Worm (Caenorhabditis elegans) whole organism, L4 larva: ENCODE data around the gene enpp-1.
A peak's percentile ranks its signal among the peaks of the same experiment; 100 is the strongest.
"Not testable (repeated sequence)": the region's sequence is repeated elsewhere in the genome, so short reads cannot be mapped to it uniquely, and the experiment has no call there.

Experiments
- F44E2.7 ChIP-seq: fragments of 200-800 bp; sonication (Bioruptor generic); IDR thresholded peaks from 2 replicates; pipeline ENCODE4 v2.1.2; 2022; ENCODE audit warnings: missing genetic modification characterization, missing compliant biosample characterization
- F49E8.2 ChIP-seq: sonication (generic microtip); optimal IDR thresholded peaks from 2 replicates; lab custom pipeline; 2016; ENCODE audit warnings: missing compliant biosample characterization, mild to moderate bottlenecking, missing genetic modification characterization, borderline replicate concordance
- R02D3.7 ChIP-seq: fragments of 150-350 bp; sonication (generic microtip); optimal IDR thresholded peaks from 3 replicates; lab custom pipeline; 2014; ENCODE audit warnings: missing biosample characterization, missing genetic modification characterization
- Y105C5A.15 ChIP-seq: fragments of 200-800 bp; sonication (Bioruptor generic); IDR thresholded peaks from 2 replicates; pipeline ENCODE4 v1.3.6; 2022; ENCODE audit warnings: missing genetic modification characterization, missing compliant biosample characterization
- Y75B8A.6 ChIP-seq: fragments of 200-800 bp; sonication (Bioruptor generic); IDR thresholded peaks from 2 replicates; pipeline ENCODE4 v1.3.6; 2022; ENCODE audit warnings: missing genetic modification reagents, missing genetic modification characterization, missing compliant biosample characterization
- ZK337.2 ChIP-seq: fragments of 200-800 bp; sonication (Bioruptor generic); IDR thresholded peaks from 2 replicates; pipeline ENCODE4 v1.3.6; 2022; ENCODE audit warnings: missing genetic modification reagents, missing genetic modification characterization, missing compliant biosample characterization
- aha-1 ChIP-seq: fragments of 150-350 bp; peaks from one replicate; lab custom pipeline; 2014; ENCODE audit warnings: missing biosample characterization, missing genetic modification characterization
- ceh-32 ChIP-seq: sonication (generic microtip); optimal IDR thresholded peaks from 2 replicates; lab custom pipeline; 2016; ENCODE audit warnings: mild to moderate bottlenecking, missing genetic modification characterization, missing compliant biosample characterization; ENCODE audit not compliant: poor library complexity
- ces-1 ChIP-seq: fragments of 150-350 bp; sonication (generic microtip); optimal IDR thresholded peaks from 4 replicates; lab custom pipeline; 2014; ENCODE audit warnings: missing biosample characterization, missing genetic modification reagents, missing genetic modification characterization
- daf-12 ChIP-seq: fragments of 150-350 bp; optimal IDR thresholded peaks from 2 replicates; lab custom pipeline; 2014; ENCODE audit warnings: missing biosample characterization, missing genetic modification reagents, missing genetic modification characterization
- daf-8 ChIP-seq: fragments of 200-800 bp; sonication (Bioruptor generic); IDR thresholded peaks from 2 replicates; pipeline ENCODE4 v1.3.6; 2022; ENCODE audit warnings: missing genetic modification characterization, missing compliant biosample characterization
- dmd-6 ChIP-seq: fragments of 200-800 bp; sonication (Bioruptor generic); IDR thresholded peaks from 2 replicates; pipeline ENCODE4 v1.3.6; 2022; ENCODE audit warnings: missing genetic modification reagents, missing genetic modification characterization, missing compliant biosample characterization
- dmd-9 ChIP-seq: fragments of 200-800 bp; sonication (Bioruptor generic); IDR thresholded peaks from 2 replicates; pipeline ENCODE4 v1.3.6; 2022; ENCODE audit warnings: missing genetic modification reagents, missing genetic modification characterization, missing compliant biosample characterization
- dpl-1 ChIP-seq: fragments of 150-350 bp; optimal IDR thresholded peaks from 2 replicates; lab custom pipeline; 2014; ENCODE audit warnings: missing biosample characterization, missing genetic modification reagents, missing genetic modification characterization
- dve-1 ChIP-seq: sonication (generic microtip); optimal IDR thresholded peaks from 2 replicates; lab custom pipeline; 2017; ENCODE audit warnings: antibody characterized with exemption, mild to moderate bottlenecking, missing genetic modification characterization, missing compliant biosample characterization; ENCODE audit not compliant: insufficient read depth
- egl-43 ChIP-seq: fragments of 200-800 bp; sonication (Bioruptor generic); IDR thresholded peaks from 2 replicates; pipeline ENCODE4 v1.3.6; 2022; ENCODE audit warnings: missing genetic modification reagents, missing genetic modification characterization, missing compliant biosample characterization
- gei-8 ChIP-seq: fragments of 200-800 bp; sonication (Bioruptor generic); optimal IDR thresholded peaks from 2 replicates; lab custom pipeline; 2018; ENCODE audit warnings: mild to moderate bottlenecking, missing genetic modification characterization, missing compliant biosample characterization
- hlh-11 ChIP-seq: fragments of 200-800 bp; sonication (Bioruptor generic); optimal IDR thresholded peaks from 2 replicates; lab custom pipeline; 2018; ENCODE audit warnings: mild to moderate bottlenecking, missing genetic modification characterization, missing compliant biosample characterization
- jun-1 ChIP-seq: fragments of 150-350 bp; optimal IDR thresholded peaks from 2 replicates; lab custom pipeline; 2014; ENCODE audit warnings: missing biosample characterization, missing genetic modification reagents, missing genetic modification characterization
- lin-1 ChIP-seq: fragments of 200-800 bp; sonication (Bioruptor generic); IDR thresholded peaks from 2 replicates; pipeline ENCODE4 v1.3.6; 2022; ENCODE audit warnings: missing genetic modification reagents, missing genetic modification characterization, missing compliant biosample characterization
- lin-29 ChIP-seq: fragments of 200-800 bp; sonication (Bioruptor generic); IDR thresholded peaks from 2 replicates; pipeline ENCODE4 v1.3.6; 2022; ENCODE audit warnings: missing genetic modification reagents, missing genetic modification characterization, missing compliant biosample characterization
- lin-39 ChIP-seq: fragments of 150-350 bp; optimal IDR thresholded peaks from 2 replicates; lab custom pipeline; 2014; ENCODE audit warnings: missing biosample characterization, missing genetic modification reagents, missing genetic modification characterization
- mdt-29 ChIP-seq: fragments of 200-800 bp; sonication (Bioruptor generic); IDR thresholded peaks from 2 replicates; pipeline ENCODE4 v1.3.6; 2022; ENCODE audit warnings: missing genetic modification reagents, missing genetic modification characterization, missing compliant biosample characterization
- mes-2 ChIP-seq: sonication (generic microtip); optimal IDR thresholded peaks from 2 replicates; lab custom pipeline; 2016; ENCODE audit warnings: missing genotype, mild to moderate bottlenecking, missing genetic modification characterization, missing compliant biosample characterization; ENCODE audit not compliant: poor library complexity, severe bottlenecking
- nhr-237 ChIP-seq: sonication (generic microtip); optimal IDR thresholded peaks from 2 replicates; lab custom pipeline; 2017; ENCODE audit warnings: missing biosample characterization, missing genetic modification characterization
- nhr-25 ChIP-seq: sonication (generic microtip); optimal IDR thresholded peaks from 2 replicates; lab custom pipeline; 2017; ENCODE audit warnings: missing genetic modification characterization, mild to moderate bottlenecking, missing compliant biosample characterization, antibody characterized with exemption, moderate library complexity, borderline replicate concordance; ENCODE audit not compliant: insufficient read depth
- nhr-42 ChIP-seq: fragments of 200-800 bp; sonication (Bioruptor generic); IDR thresholded peaks from 2 replicates; pipeline ENCODE4 v1.3.6; 2022; ENCODE audit warnings: missing genetic modification characterization, missing compliant biosample characterization
- nhr-6 ChIP-seq: fragments of 150-350 bp; optimal IDR thresholded peaks from 2 replicates; lab custom pipeline; 2014; ENCODE audit warnings: missing biosample characterization, missing genetic modification characterization
- pha-4 ChIP-seq, 2 experiments: fragments of 150-350 bp in 1 of 2; fragments of 200-800 bp in 1 of 2; sonication (Bioruptor generic) in 1 of 2; IDR thresholded peaks in 1 of 2; optimal IDR thresholded peaks in 1 of 2; 2 replicates each; pipeline versions ENCODE4 v1.3.6 to Lab custom; 2014 to 2022; ENCODE audit warnings: missing genetic modification characterization in 2 of 2, missing genetic modification reagents in 2 of 2, missing biosample characterization in 1 of 2, missing compliant biosample characterization in 1 of 2
- sdz-12 ChIP-seq: fragments of 200-800 bp; sonication (Bioruptor generic); optimal IDR thresholded peaks from 2 replicates; lab custom pipeline; 2018; ENCODE audit warnings: mild to moderate bottlenecking, missing genetic modification characterization, missing compliant biosample characterization
- set-16 ChIP-seq: fragments of 200-800 bp; sonication (Bioruptor generic); IDR thresholded peaks from 2 replicates; pipeline ENCODE4 v1.3.6; 2022; ENCODE audit warnings: missing genetic modification reagents, missing genetic modification characterization, missing compliant biosample characterization
- snpc-4 ChIP-seq: fragments of 150-350 bp; optimal IDR thresholded peaks from 2 replicates; lab custom pipeline; 2014; ENCODE audit warnings: missing biosample characterization, missing genetic modification characterization
- unc-62 ChIP-seq, 3 experiments: fragments of 150-350 bp in 1 of 3; sonication (generic microtip); optimal IDR thresholded peaks in 2 of 3; peaks in 1 of 3; 1 replicate in 1 of 3; 2 replicates in 2 of 3; lab custom pipeline; 2014 to 2017; ENCODE audit warnings: missing biosample characterization in 3 of 3, missing genetic modification characterization in 3 of 3, missing genetic modification reagents in 3 of 3, missing genotype in 1 of 3
- zip-11 ChIP-seq: fragments of 200-800 bp; sonication (Bioruptor generic); IDR thresholded peaks from 2 replicates; pipeline ENCODE4 v1.3.6; 2022; ENCODE audit warnings: missing genetic modification characterization, missing compliant biosample characterization
- zip-2 ChIP-seq: fragments of 150-350 bp; optimal IDR thresholded peaks from 2 replicates; lab custom pipeline; 2014; ENCODE audit warnings: missing biosample characterization, missing genetic modification characterization
- ztf-7 ChIP-seq: fragments of 150-350 bp; optimal IDR thresholded peaks from 2 replicates; lab custom pipeline; 2014; ENCODE audit warnings: missing biosample characterization, missing genetic modification characterization

The enpp-1 gene

ce11 chrV:12130688-12131087 lies 569 bp upstream of the enpp-1 start, which contains the start of gene C27A7.6:
Gene C27A7.6 (minus strand): TSS chrV:12130788.
- not testable (repeated sequence) for TF ChIP-seq sdz-12; dmd-6 (GFP tag; lab: Robert Waterston, UW); mdt-29 (GFP tag; lab: Robert Waterston, UW)

ce11 chrV:12137942-12138341 lies 6.7 kb downstream of the enpp-1 start:
- TF ChIP-seq nhr-6: no peak
- TF ChIP-seq lin-39 (tag; lab: Kevin White, UChicago): no peak
- TF ChIP-seq nhr-25: no peak
- no peak for TF ChIP-seq set-16 (GFP tag; lab: Robert Waterston, UW)
- TF ChIP-seq dmd-9: no peak
- TF ChIP-seq aha-1: peak; percentile 93
- no peak for TF ChIP-seq hlh-11 (tag; lab: Kevin White, UChicago)
- TF ChIP-seq egl-43 (GFP tag; lab: Robert Waterston, UW): no peak

- no peak for TF ChIP-seq daf-12 (tag; lab: Kevin White, UChicago)
- no peak for TF ChIP-seq ceh-32 (tag; lab: Kevin White, UChicago)
- TF ChIP-seq lin-29: no peak
- no peak for TF ChIP-seq jun-1 (tag; lab: Kevin White, UChicago)
- no peak for TF ChIP-seq mes-2 (tag; lab: Kevin White, UChicago)
- no peak for TF ChIP-seq ces-1 (GFP tag; lab: Kevin White, UChicago)
- no peak for TF ChIP-seq pha-4 (GFP tag; IDR thresholded peaks at IDR 0.05; lab: Robert Waterston, UW)
- no peak for TF ChIP-seq pha-4 (tag; optimal IDR thresholded peaks at IDR 0.05; lab: Kevin White, UChicago)
These were observed 9.4 kb downstream of the enpp-1 start, which contains the start of gene C27A7.3 for ce11 chrV:12140625-12141024. Gene C27A7.3 (plus strand): TSS chrV:12140925.

- TF ChIP-seq daf-8 (GFP tag; lab: Robert Waterston, UW) (no peak), pha-4 (GFP tag; IDR thresholded peaks at IDR 0.05; lab: Robert Waterston, UW) (no peak), pha-4 (tag; optimal IDR thresholded peaks at IDR 0.05; lab: Kevin White, UChicago) (no peak), F44E2.7 (GFP tag; lab: Robert Waterston, UW) (no peak), R02D3.7 (tag; lab: Kevin White, UChicago) (no peak), nhr-6 (no peak), set-16 (GFP tag; lab: Robert Waterston, UW) (no peak), ceh-32 (tag; lab: Kevin White, UChicago) (no peak)
These were observed 19.4 kb downstream of the enpp-1 start, which contains the start of gene che-11 for ce11 chrV:12150607-12151006. Gene che-11 (minus strand): TSS chrV:12150707.

ce11 chrV:12152857-12153256 lies 21.6 kb downstream of the enpp-1 start, which contains the start of gene C27A7.8:
Gene C27A7.8 (plus strand): TSS chrV:12153157.
- TF ChIP-seq F49E8.2 (no peak), unc-62 (GFP tag; optimal IDR thresholded peaks at IDR 0.05 in 1 of 2; lab: Kevin White, UChicago) (no peak), unc-62 (tag; optimal IDR thresholded peaks at IDR 0.05; lab: Kevin White, UChicago) (no peak), R02D3.7 (tag; lab: Kevin White, UChicago) (no peak), nhr-42 (GFP tag; lab: Robert Waterston, UW) (no peak), Y75B8A.6 (GFP tag; lab: Robert Waterston, UW) (no peak), lin-1 (GFP tag; lab: Robert Waterston, UW) (no peak), dve-1 (tag; lab: Kevin White, UChicago) (no peak), gei-8 (GFP tag; lab: Kevin White, UChicago) (no peak), ZK337.2 (no peak), Y105C5A.15 (GFP tag; lab: Robert Waterston, UW) (no peak), nhr-237 (no peak), snpc-4 (tag; lab: Kevin White, UChicago) (no peak), zip-11 (GFP tag; lab: Robert Waterston, UW) (no peak), zip-2 (tag; lab: Kevin White, UChicago) (no peak), lin-29 (no peak), ztf-7 (tag; lab: Kevin White, UChicago) (no peak), daf-12 (tag; lab: Kevin White, UChicago) (no peak), dpl-1 (GFP tag; lab: Kevin White, UChicago) (no peak)
- TF ChIP-seq, all 104 proteins: peak for 0
